Worm (Caenorhabditis elegans) whole organism, young adult: ENCODE results near the gene ttll-15.

Experiments
- K11D2.4 ChIP-seq: fragments of 200-800 bp; sonication (Bioruptor generic); IDR thresholded peaks from 2 replicates; pipeline ENCODE4 v1.3.6; 2022; ENCODE audit warnings: missing genetic modification reagents, missing genetic modification characterization, missing compliant biosample characterization
- T07F8.4 ChIP-seq: sonication (generic microtip); optimal IDR thresholded peaks from 2 replicates; lab custom pipeline; 2016; ENCODE audit warnings: mild to moderate bottlenecking, missing genetic modification characterization, moderate library complexity, missing compliant biosample characterization
- ZK185.1 ChIP-seq: sonication (generic microtip); optimal IDR thresholded peaks from 2 replicates; lab custom pipeline; 2016; ENCODE audit warnings: mild to moderate bottlenecking, missing genetic modification characterization, missing compliant biosample characterization; ENCODE audit not compliant: poor library complexity, severe bottlenecking
- ceh-91 ChIP-seq: fragments of 200-800 bp; sonication (Bioruptor generic); IDR thresholded peaks from 2 replicates; pipeline ENCODE4 v1.3.6; 2022; ENCODE audit warnings: missing genetic modification reagents, missing genetic modification characterization, missing compliant biosample characterization
- ekl-4 ChIP-seq: fragments of 200-800 bp; sonication (Bioruptor generic); IDR thresholded peaks from 2 replicates; pipeline ENCODE4 v1.3.6; 2022; ENCODE audit warnings: missing genetic modification reagents, missing genetic modification characterization, missing compliant biosample characterization
- hlh-12 ChIP-seq: sonication (generic microtip); optimal IDR thresholded peaks from 2 replicates; lab custom pipeline; 2016; ENCODE audit warnings: missing genetic modification characterization, missing compliant biosample characterization
- lin-26 ChIP-seq: fragments of 200-800 bp; sonication (Bioruptor generic); IDR thresholded peaks from 2 replicates; pipeline ENCODE4 v1.3.6; 2022; ENCODE audit warnings: missing genetic modification reagents, missing genetic modification characterization, missing compliant biosample characterization
- lin-35 ChIP-seq, 3 experiments: fragments of 150-350 bp in 2 of 3; sonication (generic microtip) in 1 of 3; optimal IDR thresholded peaks; 2 replicates each; lab custom pipeline; 2014 to 2018; ENCODE audit warnings: missing biosample characterization in 3 of 3, missing genetic modification characterization in 3 of 3, missing genetic modification reagents in 3 of 3
- rcor-1 ChIP-seq: fragments of 200-800 bp; sonication (Bioruptor generic); IDR thresholded peaks from 2 replicates; pipeline ENCODE4 v1.3.6; 2022; ENCODE audit warnings: missing genetic modification reagents, missing genetic modification characterization, missing compliant biosample characterization
- rpc-1 ChIP-seq, 2 experiments: fragments of 150-350 bp in 1 of 2; sonication (generic microtip) in 1 of 2; optimal IDR thresholded peaks; 2 replicates each; lab custom pipeline; 2014 to 2018; ENCODE audit warnings: missing biosample characterization in 1 of 2, missing genetic modification characterization in 1 of 2, missing genetic modification reagents in 1 of 2, missing genotype in 1 of 2
- ztf-3 ChIP-seq: fragments of 200-800 bp; sonication (Bioruptor generic); optimal IDR thresholded peaks from 2 replicates; lab custom pipeline; 2018; ENCODE audit warnings: mild to moderate bottlenecking, missing genetic modification characterization, missing compliant biosample characterization

ttll-15 gene

ce11 chrV:10410030-10410713 lies 51.8 kb downstream of the ttll-15 start, which contains the start of gene F15H10.12:
F15H10.12 (minus strand) TSS chrV:10410080.
- no peak for TF ChIP-seq T07F8.4 (tag; lab: Kevin White, UChicago)
- no peak for TF ChIP-seq ztf-3 (GFP tag; lab: Kevin White, UChicago)
- no peak for TF ChIP-seq ekl-4 (GFP tag; lab: Robert Waterston, UW)
- TF ChIP-seq K11D2.4 (GFP tag; lab: Robert Waterston, UW), result no peak
- no peak for TF ChIP-seq hlh-12 (tag; lab: Kevin White, UChicago)
- TF ChIP-seq ceh-91 (GFP tag; lab: Robert Waterston, UW), result no peak
- no peak for TF ChIP-seq lin-26
- no peak for TF ChIP-seq rcor-1 (GFP tag; lab: Robert Waterston, UW)
- no peak for TF ChIP-seq lin-35 (GFP tag; optimal IDR thresholded peaks at IDR 0.05; lab: Kevin White, UChicago)
- TF ChIP-seq ZK185.1 (tag; lab: Kevin White, UChicago), result no peak
- no peak for TF ChIP-seq rpc-1 (optimal IDR thresholded peaks at IDR 0.05; lab: Kevin White, UChicago)
- no peak for TF ChIP-seq rpc-1 (tag; optimal IDR thresholded peaks at IDR 0.05; lab: Kevin White, UChicago)
